Fruit fly (Drosophila melanogaster) whole organism, embryonic: Measurements from ENCODE around the gene Ltn1.
A peak's percentile ranks its signal among the peaks of the same experiment; 100 is the strongest.

Source experiments
- Bgb ChIP-seq: fragments of 200-800 bp; sonication (Bioruptor generic); IDR thresholded peaks from 2 replicates; pipeline ENCODE4 v1.3.6; 2022; ENCODE audit warnings: missing biosample characterization, missing genetic modification characterization; ENCODE audit not compliant: partially characterized antibody
- Blimp-1 ChIP-seq: fragments of 200-800 bp; sonication (Bioruptor generic); optimal IDR thresholded peaks from 3 replicates; lab custom pipeline; 2018; ENCODE audit warnings: missing biosample characterization, missing genetic modification characterization, mild to moderate bottlenecking, moderate library complexity, missing genetic modification reagents
- CG10267 ChIP-seq: fragments of 200-800 bp; sonication (Bioruptor generic); optimal IDR thresholded peaks from 2 replicates; lab custom pipeline; 2018; ENCODE audit warnings: missing biosample characterization, mild to moderate bottlenecking, missing genetic modification characterization, moderate library complexity
- CG10462 ChIP-seq: fragments of 200-800 bp; sonication (Bioruptor generic); optimal IDR thresholded peaks from 2 replicates; lab custom pipeline; 2016; ENCODE audit warnings: missing biosample characterization, missing genetic modification characterization
- CG12155 ChIP-seq: fragments of 200-800 bp; sonication (Bioruptor generic); optimal IDR thresholded peaks from 3 replicates; lab custom pipeline; 2016; ENCODE audit warnings: missing biosample characterization, missing genetic modification characterization
- CG1529 ChIP-seq: fragments of 200-800 bp; sonication (Bioruptor generic); optimal IDR thresholded peaks from 3 replicates; lab custom pipeline; 2018; ENCODE audit warnings: missing biosample characterization, missing genetic modification characterization
- CG15696 ChIP-seq: fragments of 200-800 bp; sonication (Bioruptor generic); optimal IDR thresholded peaks from 2 replicates; lab custom pipeline; 2019; ENCODE audit warnings: missing biosample characterization, mild to moderate bottlenecking, missing genetic modification characterization, moderate library complexity
- CG16813 ChIP-seq: fragments of 200-800 bp; sonication (Bioruptor generic); IDR thresholded peaks from 3 replicates; pipeline ENCODE4 v1.3.6; 2022; ENCODE audit warnings: missing biosample characterization, missing genetic modification characterization; ENCODE audit not compliant: partially characterized antibody
- CG17186 ChIP-seq: fragments of 200-800 bp; sonication (Bioruptor generic); optimal IDR thresholded peaks from 3 replicates; lab custom pipeline; 2017; ENCODE audit warnings: missing biosample characterization, missing genetic modification reagents, missing genetic modification characterization
- CG17328 ChIP-seq: fragments of 200-800 bp; sonication (Bioruptor generic); IDR thresholded peaks from 2 replicates; pipeline ENCODE4 v1.3.6; 2022; ENCODE audit warnings: missing biosample characterization, missing genetic modification characterization
- CG17385 ChIP-seq: fragments of 200-800 bp; sonication (Bioruptor generic); optimal IDR thresholded peaks from 3 replicates; lab custom pipeline; 2018; ENCODE audit warnings: missing biosample characterization, mild to moderate bottlenecking, missing genetic modification characterization
- CG1792 ChIP-seq: fragments of 200-800 bp; sonication (Bioruptor generic); optimal IDR thresholded peaks from 2 replicates; lab custom pipeline; 2016; ENCODE audit warnings: missing biosample characterization, missing genetic modification characterization
- CG2129 ChIP-seq: fragments of 200-800 bp; sonication (Bioruptor generic); IDR thresholded peaks from 2 replicates; pipeline ENCODE4 v1.3.6; 2022; ENCODE audit warnings: missing biosample characterization, missing genetic modification characterization; ENCODE audit not compliant: partially characterized antibody
- CG30020 ChIP-seq: fragments of 200-800 bp; optimal IDR thresholded peaks from 2 replicates; lab custom pipeline; 2019; ENCODE audit warnings: missing biosample characterization, mild to moderate bottlenecking, missing genetic modification characterization, moderate library complexity
- CG3726 ChIP-seq: fragments of 200-800 bp; sonication (Bioruptor generic); IDR thresholded peaks from 3 replicates; pipeline ENCODE4, ENCODE4 v1.3.6; 2022; ENCODE audit warnings: missing biosample characterization, missing genetic modification characterization
- CG4617 ChIP-seq: fragments of 200-800 bp; sonication (Bioruptor generic); optimal IDR thresholded peaks from 3 replicates; lab custom pipeline; 2016; ENCODE audit warnings: missing biosample characterization, missing genetic modification characterization, borderline replicate concordance
- CG5180 ChIP-seq: fragments of 200-800 bp; sonication (Bioruptor generic); optimal IDR thresholded peaks from 3 replicates; lab custom pipeline; 2017; ENCODE audit warnings: missing biosample characterization, missing genetic modification characterization, mild to moderate bottlenecking, moderate library complexity, missing genetic modification reagents
- CG6689 ChIP-seq: fragments of 200-800 bp; sonication (Bioruptor generic); IDR thresholded peaks from 2 replicates; pipeline ENCODE4 v1.3.6; 2022; ENCODE audit warnings: missing biosample characterization, missing genetic modification characterization
- CG7357 ChIP-seq: fragments of 200-800 bp; sonication (Bioruptor generic); IDR thresholded peaks from 3 replicates; pipeline ENCODE4 v1.3.6; 2022; ENCODE audit warnings: missing biosample characterization, missing genetic modification characterization
- CG7745 ChIP-seq: fragments of 200-800 bp; sonication (Bioruptor generic); optimal IDR thresholded peaks from 2 replicates; lab custom pipeline; 2018; ENCODE audit warnings: missing biosample characterization, mild to moderate bottlenecking, missing genetic modification characterization, moderate library complexity
- CG8944 ChIP-seq: fragments of 200-800 bp; sonication (Bioruptor generic); optimal IDR thresholded peaks from 3 replicates; lab custom pipeline; 2016; ENCODE audit warnings: missing biosample characterization, missing genetic modification characterization
- CG9437 ChIP-seq: fragments of 200-800 bp; sonication (Bioruptor generic); optimal IDR thresholded peaks from 2 replicates; lab custom pipeline; 2018; ENCODE audit warnings: missing biosample characterization, mild to moderate bottlenecking, missing genetic modification characterization
- CrebB ChIP-seq: fragments of 200-800 bp; sonication (Bioruptor generic); optimal IDR thresholded peaks from 3 replicates; lab custom pipeline; 2018; ENCODE audit warnings: missing biosample characterization, mild to moderate bottlenecking, missing genetic modification characterization
- Dad ChIP-seq: fragments of 200-800 bp; sonication (Bioruptor generic); optimal IDR thresholded peaks from 3 replicates; lab custom pipeline; 2016; ENCODE audit warnings: missing biosample characterization, missing genetic modification characterization
- Deaf1 ChIP-seq: fragments of 200-800 bp; optimal IDR thresholded peaks from 3 replicates; lab custom pipeline; 2019; ENCODE audit warnings: missing biosample characterization, mild to moderate bottlenecking, missing genetic modification characterization, moderate library complexity
- Drgx ChIP-seq: fragments of 200-800 bp; sonication (Bioruptor generic); IDR thresholded peaks from 2 replicates; pipeline ENCODE4 v1.3.6; 2022; ENCODE audit warnings: missing biosample characterization, missing genetic modification characterization
- Elba2 ChIP-seq: fragments of 200-800 bp; sonication (Bioruptor generic); optimal IDR thresholded peaks from 3 replicates; lab custom pipeline; 2016; ENCODE audit warnings: missing biosample characterization, missing genetic modification characterization
- HmgD ChIP-seq: fragments of 200-800 bp; sonication (Bioruptor generic); optimal IDR thresholded peaks from 3 replicates; lab custom pipeline; 2016; ENCODE audit warnings: missing biosample characterization, missing genetic modification characterization
- Hr78 ChIP-seq, 2 experiments: fragments of 200-800 bp in 1 of 2; fragments of >200 bp in 1 of 2; sonication (Bioruptor generic) in 1 of 2; optimal IDR thresholded peaks; 2 replicates each; lab custom pipeline; 2017 to 2019; ENCODE audit warnings: missing biosample characterization in 2 of 2, missing genetic modification characterization in 2 of 2, mild to moderate bottlenecking in 1 of 2, moderate library complexity in 1 of 2
- Neu2 ChIP-seq: fragments of 200-800 bp; sonication (Bioruptor generic); optimal IDR thresholded peaks from 3 replicates; lab custom pipeline; 2016; ENCODE audit warnings: missing biosample characterization, missing genetic modification characterization, borderline replicate concordance
- Opbp ChIP-seq: fragments of 200-800 bp; sonication (Bioruptor generic); IDR thresholded peaks from 3 replicates; pipeline ENCODE4 v1.3.6; 2022; ENCODE audit warnings: missing biosample characterization, missing genetic modification characterization; ENCODE audit not compliant: partially characterized antibody
- Pdp1 ChIP-seq, 2 experiments: fragments of 200-800 bp; sonication (Bioruptor generic); optimal IDR thresholded peaks; 3 replicates each; lab custom pipeline; 2016; ENCODE audit warnings: missing biosample characterization in 2 of 2, missing genetic modification characterization in 2 of 2, mild to moderate bottlenecking in 1 of 2, moderate library complexity in 1 of 2
- Ravus ChIP-seq: fragments of 200-800 bp; sonication (Bioruptor generic); IDR thresholded peaks from 2 replicates; pipeline ENCODE4 v1.3.6; 2022; ENCODE audit warnings: missing biosample characterization, missing genetic modification characterization
- TFAM ChIP-seq: fragments of 200-800 bp; sonication (Bioruptor generic); optimal IDR thresholded peaks from 2 replicates; lab custom pipeline; 2017; ENCODE audit warnings: missing biosample characterization, missing genetic modification characterization, inconsistent platforms
- Xrp1 ChIP-seq: fragments of 200-800 bp; sonication (Bioruptor generic); IDR thresholded peaks from 2 replicates; pipeline ENCODE4 v1.3.6; 2022; ENCODE audit warnings: missing biosample characterization, missing genetic modification characterization
- amos ChIP-seq: fragments of 200-800 bp; sonication (Bioruptor generic); IDR thresholded peaks from 2 replicates; pipeline ENCODE4 v1.3.6; 2022; ENCODE audit warnings: missing biosample characterization, missing genetic modification characterization; ENCODE audit not compliant: partially characterized antibody
- az2 ChIP-seq: fragments of 200-800 bp; sonication (Bioruptor generic); optimal IDR thresholded peaks from 3 replicates; lab custom pipeline; 2016; ENCODE audit warnings: missing biosample characterization, missing genetic modification characterization
- bsh ChIP-seq, 2 experiments: fragments of 200-800 bp; sonication (Bioruptor generic); optimal IDR thresholded peaks; 2 replicates each; lab custom pipeline; 2017 to 2018; ENCODE audit warnings: mild to moderate bottlenecking in 2 of 2, missing biosample characterization in 2 of 2, missing genetic modification characterization in 2 of 2, moderate library complexity in 1 of 2
- ci ChIP-seq: fragments of 200-800 bp; sonication (Bioruptor generic); IDR thresholded peaks from 3 replicates; pipeline ENCODE4 v1.3.6; 2022; ENCODE audit warnings: missing biosample characterization, missing genetic modification characterization
- dimm ChIP-seq: fragments of 200-800 bp; sonication (Bioruptor generic); IDR thresholded peaks from 2 replicates; pipeline ENCODE4 v1.3.6; 2022; ENCODE audit warnings: missing biosample characterization, missing genetic modification characterization
- gce ChIP-seq: fragments of 200-800 bp; sonication (Bioruptor generic); IDR thresholded peaks from 3 replicates; pipeline ENCODE4 v1.3.6; 2022; ENCODE audit warnings: missing biosample characterization, missing genetic modification characterization
- her ChIP-seq: fragments of 200-800 bp; sonication (Bioruptor generic); optimal IDR thresholded peaks from 2 replicates; lab custom pipeline; 2016; ENCODE audit warnings: missing biosample characterization, missing genetic modification characterization
- lmd ChIP-seq: fragments of 200-800 bp; sonication (Bioruptor generic); IDR thresholded peaks from 2 replicates; pipeline ENCODE4 v1.3.6; 2022; ENCODE audit warnings: missing biosample characterization, missing genetic modification characterization
- org-1 ChIP-seq: fragments of 200-800 bp; sonication (Bioruptor generic); optimal IDR thresholded peaks from 2 replicates; lab custom pipeline; 2017; ENCODE audit warnings: missing biosample characterization, missing genetic modification characterization
- salm ChIP-seq: fragments of 200-800 bp; sonication (Bioruptor generic); optimal IDR thresholded peaks from 2 replicates; lab custom pipeline; 2018; ENCODE audit warnings: missing biosample characterization, mild to moderate bottlenecking, missing genetic modification characterization
- sug ChIP-seq: fragments of 200-800 bp; optimal IDR thresholded peaks from 2 replicates; lab custom pipeline; 2019; ENCODE audit warnings: missing biosample characterization, mild to moderate bottlenecking, missing genetic modification characterization, moderate library complexity
- tna ChIP-seq: fragments of 200-800 bp; sonication (Bioruptor generic); IDR thresholded peaks from 2 replicates; pipeline ENCODE4 v1.3.6; 2022; ENCODE audit warnings: missing biosample characterization, missing genetic modification characterization; ENCODE audit not compliant: partially characterized antibody
- tup ChIP-seq: fragments of 200-800 bp; sonication (Bioruptor generic); optimal IDR thresholded peaks from 2 replicates; lab custom pipeline; 2016; ENCODE audit warnings: missing biosample characterization, mild to moderate bottlenecking, missing genetic modification characterization, moderate library complexity
- twi ChIP-seq: fragments of 200-800 bp; optimal IDR thresholded peaks from 2 replicates; lab custom pipeline; 2019; ENCODE audit warnings: missing biosample characterization, mild to moderate bottlenecking, missing genetic modification characterization, moderate library complexity
- vfl ChIP-seq: fragments of 200-800 bp; sonication (Bioruptor generic); optimal IDR thresholded peaks from 2 replicates; lab custom pipeline; 2016; ENCODE audit warnings: missing biosample characterization, missing genetic modification characterization

The Ltn1 gene

DNA sequence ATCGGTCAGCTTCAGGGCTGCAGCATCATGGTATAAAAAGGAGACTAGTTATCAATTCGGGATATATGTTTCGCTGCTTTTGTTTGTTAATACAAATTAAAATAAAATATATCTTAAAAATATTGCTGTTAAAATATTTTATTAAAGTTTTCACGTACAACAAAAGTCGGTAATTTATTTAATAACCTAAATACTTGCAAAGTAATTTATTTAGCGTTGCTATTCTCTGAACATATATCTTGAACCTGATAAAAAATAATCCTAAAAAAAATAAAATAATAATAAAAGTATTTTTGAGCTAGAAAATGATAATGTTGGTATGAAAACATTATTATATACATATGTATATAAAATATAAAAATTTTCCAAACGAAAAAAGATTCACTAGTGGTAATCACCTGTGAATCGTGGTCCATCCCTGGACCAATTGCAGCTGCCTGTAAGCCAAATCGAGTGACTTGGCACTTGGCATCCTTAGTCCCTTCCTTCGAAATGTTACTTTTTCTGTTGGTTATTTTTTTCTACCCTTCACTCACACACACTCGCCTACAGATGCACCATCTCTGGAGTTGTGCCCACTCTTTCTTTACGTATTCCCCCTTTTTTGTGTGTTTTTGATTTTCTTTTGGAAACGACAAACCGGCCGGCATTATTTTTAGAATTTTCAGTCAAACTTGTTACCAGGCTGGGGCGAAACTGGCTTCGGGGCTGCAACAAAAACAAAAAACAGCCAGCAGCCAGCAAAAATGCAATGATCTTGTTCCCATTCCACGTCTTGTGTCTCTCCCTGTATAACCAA, 5.3 kb upstream of the Ltn1 start (continued):
- no peak for TF ChIP-seq dimm (GFP tag; lab: Robert Waterston, UW)
- TF ChIP-seq Neu2 (GFP tag; lab: Kevin White, UChicago) = no peak
- TF ChIP-seq Blimp-1 = no peak
- TF ChIP-seq CG30020 (tag; lab: Kevin White, UChicago) = peak; percentile 21
- no peak for TF ChIP-seq twi (tag; lab: Kevin White, UChicago)
- no peak for TF ChIP-seq HmgD
- no peak for TF ChIP-seq CG17328 (GFP tag; lab: Robert Waterston, UW)
- TF ChIP-seq Deaf1 (tag; lab: Kevin White, UChicago) = no peak
- no peak for TF ChIP-seq CG17385
- 0 out of 2 replicates have a peak, but pooled peaks have one; percentile 5 for TF ChIP-seq CG6689 (GFP tag; lab: Robert Waterston, UW)
- TF ChIP-seq CrebB (tag; lab: Kevin White, UChicago) = no peak
- TF ChIP-seq her (GFP tag; lab: Kevin White, UChicago) = no peak
- no peak for TF ChIP-seq CG17186 (GFP tag; lab: Kevin White, UChicago)
- TF ChIP-seq CG9437 (GFP tag; lab: Kevin White, UChicago) = no peak
- TF ChIP-seq org-1 = no peak
- TF ChIP-seq CG8944 = no peak
- no peak for TF ChIP-seq gce (GFP tag; lab: Robert Waterston, UW)
- TF ChIP-seq CG2129 (GFP tag; lab: Robert Waterston, UW) = no peak
- TF ChIP-seq bsh (GFP tag; optimal IDR thresholded peaks at IDR 0.05; lab: Kevin White, UChicago) = peak; percentile 21 to 44
- TF ChIP-seq az2 (GFP tag; lab: Kevin White, UChicago) = no peak
- TF ChIP-seq CG1529 (GFP tag; lab: Kevin White, UChicago) = no peak
- no peak for TF ChIP-seq Bgb
- TF ChIP-seq Xrp1 (GFP tag; lab: Robert Waterston, UW) = peak; percentile 40; the same call in 1 of the 2 replicates
- TF ChIP-seq CG16813 = no peak
- peak; percentile 84 for TF ChIP-seq CG15696
- TF ChIP-seq CG1792 (GFP tag; lab: Kevin White, UChicago) = no peak
- no peak for TF ChIP-seq CG10462
- no peak for TF ChIP-seq CG7745
- TF ChIP-seq TFAM (GFP tag; lab: Kevin White, UChicago) = no peak
- no peak for TF ChIP-seq ci (GFP tag; lab: Robert Waterston, UW)
- no peak for TF ChIP-seq Pdp1 (GFP tag; optimal IDR thresholded peaks at IDR 0.05; lab: Kevin White, UChicago)

DNA sequence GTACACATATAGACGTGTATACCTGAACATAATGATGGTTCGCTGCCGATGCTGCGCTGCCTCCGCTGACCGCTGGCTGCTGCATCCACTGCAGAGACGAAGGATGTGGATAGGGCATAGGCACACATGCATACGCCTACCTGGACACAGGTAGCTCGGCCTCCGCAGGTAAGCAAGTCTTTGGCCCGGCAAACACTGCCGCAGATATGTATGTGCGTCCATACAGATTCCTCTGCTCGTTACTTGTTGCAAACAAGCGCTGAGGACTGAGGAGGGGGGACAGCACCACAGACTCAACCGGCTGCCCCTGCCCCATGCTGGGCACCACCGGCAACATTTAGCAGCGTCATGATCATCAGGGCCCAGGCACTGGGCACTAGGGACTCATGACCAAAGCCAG, 4.6 kb upstream of the Ltn1 start:
- TF ChIP-seq Hr78 (GFP tag; optimal IDR thresholded peaks at IDR 0.05; lab: Kevin White, UChicago) = no peak
- TF ChIP-seq salm (tag; lab: Kevin White, UChicago) = no peak
- TF ChIP-seq Dad = no peak
- TF ChIP-seq Elba2 = no peak
- no peak for TF ChIP-seq CG10267
- no peak for TF ChIP-seq CG5180
- no peak for TF ChIP-seq CG12155 (GFP tag; lab: Kevin White, UChicago)
- no peak for TF ChIP-seq CG7357 (GFP tag; lab: Robert Waterston, UW)
- no peak for TF ChIP-seq lmd (GFP tag; lab: Robert Waterston, UW)
- TF ChIP-seq Opbp (GFP tag; lab: Robert Waterston, UW) = 0 out of 3 replicates have a peak, but pooled peaks have one; percentile 25
- no peak for TF ChIP-seq CG3726 (GFP tag; lab: Robert Waterston, UW)
- TF ChIP-seq tna = no peak
- TF ChIP-seq Drgx = no peak
- no peak for TF ChIP-seq Ravus
- 0 out of 2 replicates have a peak, but pooled peaks have one; percentile 8 for TF ChIP-seq amos (GFP tag; lab: Robert Waterston, UW)
- no peak for TF ChIP-seq sug (tag; lab: Kevin White, UChicago)
- peak; percentile 46 for TF ChIP-seq vfl (GFP tag; lab: Kevin White, UChicago)
- TF ChIP-seq tup (GFP tag; lab: Kevin White, UChicago) = no peak
- no peak for TF ChIP-seq CG4617 (GFP tag; lab: Kevin White, UChicago)
